Worm (Caenorhabditis elegans): ENCODE data around the gene F46H5.7.

F46H5.7 gene

DNA sequence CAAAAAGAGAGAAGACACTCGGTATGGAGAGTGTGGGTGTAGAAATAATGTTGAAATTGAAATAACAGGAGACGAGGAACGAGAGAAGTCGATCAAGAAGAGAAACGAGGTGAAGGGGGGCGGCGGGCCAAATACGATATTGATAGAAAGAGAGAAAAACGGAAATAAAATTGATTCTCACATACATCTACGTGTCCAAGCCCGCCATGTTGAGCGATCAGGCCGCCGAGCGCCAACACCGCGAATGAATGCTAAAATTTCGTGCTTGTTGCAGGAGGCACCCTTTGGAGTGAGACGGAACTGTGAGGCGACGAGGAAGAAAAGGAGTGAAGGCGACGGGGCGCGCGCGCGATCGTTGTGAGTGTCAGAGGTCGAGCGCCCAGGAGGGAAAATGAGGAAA, at the start of gene F46H5.7:
F46H5.7 (minus strand) TSS at position 106 of the 400 bp plus-strand sequence.
- no peak for TF ChIP-seq cebp-1 (GFP tag; IDR thresholded peaks at IDR 0.05)
- peak; percentile 44 for TF ChIP-seq cebp-1 (tag; optimal IDR thresholded peaks at IDR 0.05)
- 0 out of 2 replicates have a peak, but pooled peaks have one; percentile 2 for TF ChIP-seq B0019.2 (GFP tag; conservative IDR thresholded peaks at IDR 0.05)
- TF ChIP-seq efl-1 (GFP tag; optimal IDR thresholded peaks at IDR 0.05) = no peak
- no peak for TF ChIP-seq xnd-1 (tag; optimal IDR thresholded peaks at IDR 0.05)
- peak; percentile 49; the same call in 1 of the 2 replicates for TF ChIP-seq dox-1 (GFP tag; IDR thresholded peaks at IDR 0.05)
- no peak for TF ChIP-seq let-526 (GFP tag; IDR thresholded peaks at IDR 0.05)
- TF ChIP-seq dpl-1 (GFP tag; optimal IDR thresholded peaks at IDR 0.05) = no peak
- TF ChIP-seq egl-44 (GFP tag; IDR thresholded peaks at IDR 0.05) = no peak
- peak; percentile 92 for TF ChIP-seq zfh-2 (GFP tag; conservative IDR thresholded peaks at IDR 0.05)
- peak; percentile 25 to 31 for TF ChIP-seq let-607 (tag; optimal IDR thresholded peaks at IDR 0.05)
- peak; percentile 82 for TF ChIP-seq nhr-80 (tag; optimal IDR thresholded peaks at IDR 0.05)
- TF ChIP-seq nfyb-1 (GFP tag; IDR thresholded peaks at IDR 0.05) = peak; percentile 43; the same call in 1 of the 2 replicates

DNA sequence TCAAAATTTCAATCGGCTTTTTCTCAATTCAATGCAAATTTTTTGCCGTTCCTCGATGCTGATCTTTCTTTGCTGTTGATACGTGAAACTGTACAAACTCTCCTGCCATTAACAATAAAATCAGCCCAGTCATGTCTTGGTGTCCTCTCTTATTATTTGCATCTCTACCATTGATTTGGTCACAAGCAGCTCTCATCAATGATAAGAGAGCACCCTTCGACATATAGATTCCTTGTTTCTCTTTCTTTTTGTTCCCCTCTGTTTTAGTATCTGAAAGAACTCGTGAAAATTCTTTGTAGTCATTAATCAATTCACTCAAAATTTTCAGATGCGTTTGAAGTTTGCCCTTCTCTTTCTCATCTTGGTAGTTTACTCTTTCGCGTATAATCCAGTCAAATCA, 49.0 kb upstream of the F46H5.7 start, which contains the start of gene lron-7:
lron-7 (plus strand) TSS at position 323 of the 400 bp plus-strand sequence.
- TF ChIP-seq dox-1 (GFP tag; IDR thresholded peaks at IDR 0.05) (no peak), nhr-80 (tag; optimal IDR thresholded peaks at IDR 0.05) (peak; percentile 65), aptf-3 (GFP tag; IDR thresholded peaks at IDR 0.05) (no peak)

DNA sequence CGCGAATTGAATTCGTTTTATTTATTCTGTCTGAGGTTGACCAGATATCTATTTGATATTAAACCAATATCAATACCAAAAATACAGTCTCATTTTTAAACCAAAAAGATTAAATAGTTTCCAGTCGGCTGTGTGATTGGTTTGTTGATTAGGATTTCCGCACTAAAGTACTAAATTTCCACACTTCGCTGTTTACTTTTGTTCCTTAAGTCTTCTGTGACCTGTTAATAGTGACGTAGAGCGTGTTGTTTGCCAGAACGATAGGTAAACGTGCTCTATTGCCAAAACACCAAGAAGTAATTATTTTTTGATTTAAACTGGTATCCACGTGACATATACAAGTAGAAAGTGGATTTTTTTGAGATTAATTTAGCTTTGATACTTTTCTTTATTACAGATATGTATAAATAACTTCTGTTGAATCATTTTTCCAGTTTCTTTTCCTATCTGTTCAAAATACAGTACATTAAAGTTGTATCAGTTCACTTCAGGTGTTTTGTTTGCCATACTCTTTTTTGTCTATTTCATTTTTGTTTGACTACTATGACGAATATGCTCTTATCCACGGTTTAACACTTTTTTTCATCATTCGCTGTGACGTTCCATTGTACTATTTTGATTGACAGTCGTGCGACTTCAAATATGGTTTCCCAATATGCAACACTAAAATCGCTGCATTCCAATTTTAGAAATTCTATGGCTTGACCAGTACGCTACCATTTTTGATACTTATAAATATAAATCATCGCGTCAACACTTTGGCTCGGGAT, 48.3 kb upstream of the F46H5.7 start:
- TF ChIP-seq pbrm-1 (GFP tag; IDR thresholded peaks at IDR 0.05) (no peak), F33H1.4 (GFP tag; IDR thresholded peaks at IDR 0.05) (no peak), hmg-20 (GFP tag; IDR thresholded peaks at IDR 0.05) (no peak), egl-18 (GFP tag; IDR thresholded peaks at IDR 0.05) (no peak), lin-54 (GFP tag; optimal IDR thresholded peaks at IDR 0.05) (no peak), sea-2 (GFP tag; IDR thresholded peaks at IDR 0.05) (no peak), lsl-1 (GFP tag; optimal IDR thresholded peaks at IDR 0.05) (no peak), ztf-6 (GFP tag; IDR thresholded peaks at IDR 0.05) (no peak), unc-62 (GFP tag; optimal IDR thresholded peaks at IDR 0.05) (peak; percentile 89), pha-4 (tag; optimal IDR thresholded peaks at IDR 0.05) (peak; percentile 68), madf-8 (GFP tag; conservative IDR thresholded peaks at IDR 0.05) (no peak), dpl-1 (GFP tag; optimal IDR thresholded peaks at IDR 0.05) (no peak), ztf-18 (tag; optimal IDR thresholded peaks at IDR 0.05) (no peak), ama-1 (optimal IDR thresholded peaks at IDR 0.05) (no peak), ama-1 (GFP tag; optimal IDR thresholded peaks at IDR 0.05) (no peak), let-607 (tag; optimal IDR thresholded peaks at IDR 0.05) (peak; percentile 74 to 77), atf-7 (tag; optimal IDR thresholded peaks at IDR 0.05) (peak; percentile 65), Y53F4B.3 (GFP tag; IDR thresholded peaks at IDR 0.05) (no peak), F57C9.4 (tag; optimal IDR thresholded peaks at IDR 0.05) (no peak), egl-44 (GFP tag; IDR thresholded peaks at IDR 0.05) (no peak), nhr-80 (tag; optimal IDR thresholded peaks at IDR 0.05) (peak; percentile 62), ztf-26 (tag; optimal IDR thresholded peaks at IDR 0.05) (no peak), Y53G8AR.9 (GFP tag; conservative IDR thresholded peaks at IDR 0.05) (no peak), nhr-179 (tag; optimal IDR thresholded peaks at IDR 0.05) (no peak), sptf-2 (GFP tag; optimal IDR thresholded peaks at IDR 0.05) (no peak), Y67H2A.10 (GFP tag; conservative IDR thresholded peaks at IDR 0.05) (no peak), bed-2 (GFP tag; IDR thresholded peaks at IDR 0.05) (no peak), F37B4.10 (GFP tag; IDR thresholded peaks at IDR 0.05) (no peak)
